Worm (Caenorhabditis elegans) whole organism, L2 larva: ENCODE measurements around the gene F58E6.4.

Experiments
- fos-1 ChIP-seq: fragments of 150-350 bp; optimal IDR thresholded peaks from 2 replicates; lab custom pipeline; 2014; ENCODE audit warnings: missing biosample characterization, missing genetic modification characterization
- nhr-10 ChIP-seq: sonication (generic microtip); optimal IDR thresholded peaks from 2 replicates; lab custom pipeline; 2017; ENCODE audit warnings: missing biosample characterization, missing genetic modification characterization
- sma-9 ChIP-seq, 2 experiments: fragments of 150-350 bp in 1 of 2; sonication (generic microtip) in 1 of 2; optimal IDR thresholded peaks; 2 replicates each; lab custom pipeline; 2014 to 2016; ENCODE audit warnings: missing genetic modification characterization in 2 of 2, mild to moderate bottlenecking in 1 of 2, missing biosample characterization in 1 of 2, missing compliant biosample characterization in 1 of 2, missing genetic modification reagents in 1 of 2, moderate library complexity in 1 of 2

DNA sequence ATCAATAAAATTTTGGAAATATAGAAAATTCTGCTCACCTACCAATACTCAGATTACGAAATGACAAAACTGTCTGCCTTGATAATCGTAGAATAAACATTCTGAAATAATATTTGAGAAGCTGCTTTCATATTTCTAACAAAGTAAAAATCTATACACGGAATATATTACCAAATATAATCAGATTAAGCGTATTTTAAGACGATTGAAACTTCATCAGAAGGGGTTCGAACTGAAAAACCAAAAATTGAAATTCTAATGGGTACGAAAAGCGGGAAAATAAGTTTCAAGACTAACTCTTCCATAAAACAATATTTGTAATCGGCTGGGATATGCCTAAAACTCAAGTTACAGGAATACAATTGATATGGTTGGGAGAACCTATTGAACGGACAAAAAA is 29.2 kb upstream of the F58E6.4 start, which contains the start of gene F46B6.4:
- TF ChIP-seq sma-9 (GFP tag; optimal IDR thresholded peaks at IDR 0.05; lab: Kevin White, UChicago) (no peak), sma-9 (tag; optimal IDR thresholded peaks at IDR 0.05; lab: Kevin White, UChicago) (no peak), fos-1 (tag; lab: Kevin White, UChicago) (no peak), nhr-10 (tag; lab: Kevin White, UChicago) (no peak)
